Worm (Caenorhabditis elegans): Measurements from ENCODE around the gene nhr-91.

- TF ChIP-seq F13C5.2 (tag; optimal IDR thresholded peaks at IDR 0.05) (no peak), scrt-1 (GFP tag; IDR thresholded peaks at IDR 0.05) (no peak), B0310.2 (tag; optimal IDR thresholded peaks at IDR 0.05) (no peak), sea-1 (GFP tag; conservative IDR thresholded peaks at IDR 0.05) (no peak), flt-1 (GFP tag; IDR thresholded peaks at IDR 0.05) (no peak), ama-1 (optimal IDR thresholded peaks at IDR 0.05) (no peak), ets-7 (tag; optimal IDR thresholded peaks at IDR 0.05) (no peak), hmbx-1 (tag; optimal IDR thresholded peaks at IDR 0.05) (no peak), aly-1 (tag; optimal IDR thresholded peaks at IDR 0.05) (no peak), tbx-37 (GFP tag; conservative IDR thresholded peaks at IDR 0.05) (no peak)
Observed at ce11 chrX:15278593-15278992, 30.6 kb upstream of the nhr-91 start.

Data from whole organism, early embryonic.